Fruit fly (Drosophila melanogaster) whole organism, pupa: ENCODE results near the gene Mrtf.

Source experiments
- CG12605 ChIP-seq: fragments of 200-800 bp; sonication (Bioruptor generic); IDR thresholded peaks from 2 replicates; pipeline ENCODE4 v1.3.6; 2022; ENCODE audit warnings: missing biosample characterization, missing genetic modification characterization
- CG15710 ChIP-seq: fragments of 200-800 bp; sonication (Bioruptor generic); optimal IDR thresholded peaks from 2 replicates; lab custom pipeline; 2018; ENCODE audit warnings: missing biosample characterization, mild to moderate bottlenecking, missing genetic modification characterization, moderate library complexity
- CG34367 ChIP-seq: fragments of 200-800 bp; sonication (Bioruptor generic); optimal IDR thresholded peaks from 2 replicates; lab custom pipeline; 2018; ENCODE audit warnings: missing biosample characterization, mild to moderate bottlenecking, missing genetic modification characterization
- D1 ChIP-seq: fragments of 200-800 bp; sonication (Bioruptor generic); optimal IDR thresholded peaks from 2 replicates; lab custom pipeline; 2018; ENCODE audit warnings: missing biosample characterization, mild to moderate bottlenecking, missing genetic modification characterization, moderate library complexity
- EcR ChIP-seq: fragments of 200-800 bp; sonication (Bioruptor generic); optimal IDR thresholded peaks from 3 replicates; lab custom pipeline; 2019; ENCODE audit warnings: missing biosample characterization, missing genetic modification characterization, mild to moderate bottlenecking, moderate library complexity, missing genetic modification reagents
- Snoo ChIP-seq: fragments of 200-800 bp; sonication (Bioruptor generic); optimal IDR thresholded peaks from 3 replicates; lab custom pipeline; 2017; ENCODE audit warnings: missing biosample characterization, mild to moderate bottlenecking, missing genetic modification characterization, inconsistent platforms
- rn ChIP-seq: fragments of 200-800 bp; sonication (Bioruptor generic); IDR thresholded peaks from 2 replicates; pipeline ENCODE4 v1.3.6; 2022; ENCODE audit warnings: missing biosample characterization, missing genetic modification characterization

DNA sequence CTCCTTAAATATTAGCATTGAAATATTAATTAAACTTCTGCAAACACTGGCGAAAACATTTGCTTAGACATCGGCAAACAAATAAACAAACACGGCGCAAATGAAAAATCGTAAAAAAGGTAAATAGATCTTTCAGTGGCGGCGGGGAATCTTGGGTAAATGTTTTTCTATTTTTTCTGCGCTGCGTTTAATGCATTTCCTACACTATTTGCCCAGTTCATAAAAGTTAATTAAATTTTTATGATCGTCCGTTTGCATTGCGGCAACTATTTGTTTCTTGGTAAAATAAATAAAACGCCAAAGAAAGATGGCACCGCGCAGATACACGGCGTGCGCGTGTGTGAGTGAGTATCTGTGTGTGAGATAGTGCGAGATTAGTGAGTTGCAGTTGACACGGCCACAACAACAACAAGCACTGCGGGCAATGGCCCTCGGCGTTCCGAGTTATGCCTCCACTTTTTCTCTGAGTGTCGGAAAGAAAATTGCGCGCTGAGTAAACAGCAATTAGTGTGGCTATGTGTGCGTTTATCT lies 32.2 kb upstream of the Mrtf start:
- TF ChIP-seq CG34367 (tag; lab: Kevin White, UChicago) (no peak), rn (GFP tag; lab: Robert Waterston, UW) (no peak), CG12605 (GFP tag; lab: Robert Waterston, UW) (peak; percentile 45; the same call in 1 of the 2 replicates), D1 (tag; lab: Kevin White, UChicago) (no peak), CG15710 (no peak), EcR (peak; percentile 88), Snoo (tag; lab: Kevin White, UChicago) (no peak)
